Fruit fly (Drosophila melanogaster): ENCODE results near the gene Cpr72Ec.

Gene Cpr72Ec

dm6 chr3L:16393700-16394099 is 26.6 kb upstream of the Cpr72Ec start:
- TF ChIP-seq ttk (optimal IDR thresholded peaks at IDR 0.05) = no peak
- TF ChIP-seq Sin3A (optimal IDR thresholded peaks at IDR 0.05) = no peak
- no peak for TF ChIP-seq psq (optimal IDR thresholded peaks at IDR 0.05)
- no peak for TF ChIP-seq insv (optimal IDR thresholded peaks at IDR 0.05)
- TF ChIP-seq Myc (optimal IDR thresholded peaks at IDR 0.05) = no peak
- no peak for TF ChIP-seq h (optimal IDR thresholded peaks at IDR 0.05)

dm6 chr3L:16392874-16393273 is 25.7 kb upstream of the Cpr72Ec start:
- TF ChIP-seq Myc (optimal IDR thresholded peaks at IDR 0.05) = no peak
- no peak for TF ChIP-seq h (optimal IDR thresholded peaks at IDR 0.05)

- TF ChIP-seq Sin3A (optimal IDR thresholded peaks at IDR 0.05) (no peak), insv (optimal IDR thresholded peaks at IDR 0.05) (no peak), h (optimal IDR thresholded peaks at IDR 0.05) (no peak), psq (optimal IDR thresholded peaks at IDR 0.05) (no peak), ttk (optimal IDR thresholded peaks at IDR 0.05) (no peak), Myc (optimal IDR thresholded peaks at IDR 0.05) (no peak)
Measured at dm6 chr3L:16392203-16392800, 25.2 kb upstream of the Cpr72Ec start.

dm6 chr3L:16391257-16391656 is 24.1 kb upstream of the Cpr72Ec start:
- no peak for TF ChIP-seq h (optimal IDR thresholded peaks at IDR 0.05)
- TF ChIP-seq Sin3A (optimal IDR thresholded peaks at IDR 0.05) = no peak
- TF ChIP-seq ttk (optimal IDR thresholded peaks at IDR 0.05) = no peak
- TF ChIP-seq psq (optimal IDR thresholded peaks at IDR 0.05) = no peak
- no peak for TF ChIP-seq Myc (optimal IDR thresholded peaks at IDR 0.05)
- TF ChIP-seq insv (optimal IDR thresholded peaks at IDR 0.05) = no peak

- TF ChIP-seq psq (optimal IDR thresholded peaks at IDR 0.05) = no peak
- TF ChIP-seq ttk (optimal IDR thresholded peaks at IDR 0.05) = no peak
- TF ChIP-seq Myc (optimal IDR thresholded peaks at IDR 0.05) = no peak
- no peak for TF ChIP-seq h (optimal IDR thresholded peaks at IDR 0.05)
- no peak for TF ChIP-seq insv (optimal IDR thresholded peaks at IDR 0.05)
- TF ChIP-seq Sin3A (optimal IDR thresholded peaks at IDR 0.05) = no peak
Measured at dm6 chr3L:16390793-16391192, 23.7 kb upstream of the Cpr72Ec start.

- no peak for TF ChIP-seq Sin3A (optimal IDR thresholded peaks at IDR 0.05)
- no peak for TF ChIP-seq Myc (optimal IDR thresholded peaks at IDR 0.05)
- no peak for TF ChIP-seq psq (optimal IDR thresholded peaks at IDR 0.05)
- TF ChIP-seq h (optimal IDR thresholded peaks at IDR 0.05) = no peak
- TF ChIP-seq ttk (optimal IDR thresholded peaks at IDR 0.05) = no peak
- no peak for TF ChIP-seq insv (optimal IDR thresholded peaks at IDR 0.05)
Measured at dm6 chr3L:16385880-16386584, 18.9 kb upstream of the Cpr72Ec start, which contains the start of the genes Agpat3 and RAF2. Gene Agpat3, minus strand, starts transcription at chr3L:16385957. Gene RAF2, plus strand, starts transcription at chr3L:16386327.

- TF ChIP-seq Myc (optimal IDR thresholded peaks at IDR 0.05) (no peak), h (optimal IDR thresholded peaks at IDR 0.05) (no peak), ttk (optimal IDR thresholded peaks at IDR 0.05) (no peak), insv (optimal IDR thresholded peaks at IDR 0.05) (no peak), Sin3A (optimal IDR thresholded peaks at IDR 0.05) (no peak), psq (optimal IDR thresholded peaks at IDR 0.05) (no peak)
Measured at dm6 chr3L:16385252-16385879, 18.2 kb upstream of the Cpr72Ec start.

dm6 chr3L:16384145-16384705 is 17.1 kb upstream of the Cpr72Ec start:
- TF ChIP-seq psq (optimal IDR thresholded peaks at IDR 0.05) = no peak
- TF ChIP-seq ttk (optimal IDR thresholded peaks at IDR 0.05) = no peak
- TF ChIP-seq Myc (optimal IDR thresholded peaks at IDR 0.05) = no peak
- TF ChIP-seq Sin3A (optimal IDR thresholded peaks at IDR 0.05) = no peak
- TF ChIP-seq insv (optimal IDR thresholded peaks at IDR 0.05) = no peak
- no peak for TF ChIP-seq h (optimal IDR thresholded peaks at IDR 0.05)

dm6 chr3L:16383056-16383455 is 15.9 kb upstream of the Cpr72Ec start:
- no peak for TF ChIP-seq Sin3A (optimal IDR thresholded peaks at IDR 0.05)
- no peak for TF ChIP-seq h (optimal IDR thresholded peaks at IDR 0.05)
- TF ChIP-seq insv (optimal IDR thresholded peaks at IDR 0.05) = no peak
- TF ChIP-seq psq (optimal IDR thresholded peaks at IDR 0.05) = no peak
- no peak for TF ChIP-seq Myc (optimal IDR thresholded peaks at IDR 0.05)
- no peak for TF ChIP-seq ttk (optimal IDR thresholded peaks at IDR 0.05)

dm6 chr3L:16381184-16381797 is 14.2 kb upstream of the Cpr72Ec start, which contains the start of gene Agpat4:
Gene Agpat4, minus strand, starts transcription at chr3L:16381570.
- TF ChIP-seq insv (optimal IDR thresholded peaks at IDR 0.05) (no peak), ttk (optimal IDR thresholded peaks at IDR 0.05) (no peak), Sin3A (optimal IDR thresholded peaks at IDR 0.05) (no peak), psq (optimal IDR thresholded peaks at IDR 0.05) (no peak), Myc (optimal IDR thresholded peaks at IDR 0.05) (no peak), h (optimal IDR thresholded peaks at IDR 0.05) (no peak)

- no peak for TF ChIP-seq Sin3A (optimal IDR thresholded peaks at IDR 0.05)
Measured at dm6 chr3L:16380770-16381169, 13.6 kb upstream of the Cpr72Ec start.
